Fruit fly (Drosophila melanogaster) whole organism, prepupa: Measurements from ENCODE around the gene CG34328.

Experiments
- CG31627 ChIP-seq: fragments of 200-800 bp; sonication (Bioruptor generic); optimal IDR thresholded peaks from 3 replicates; lab custom pipeline; 2016; ENCODE audit warnings: missing biosample characterization, missing genetic modification characterization
- CG8632 ChIP-seq: fragments of 200-800 bp; sonication (Bioruptor generic); optimal IDR thresholded peaks from 3 replicates; lab custom pipeline; 2016; ENCODE audit warnings: missing biosample characterization, missing genetic modification characterization
- Ets21C ChIP-seq: fragments of 200-800 bp; sonication (Bioruptor generic); optimal IDR thresholded peaks from 3 replicates; lab custom pipeline; 2016; ENCODE audit warnings: missing biosample characterization, missing genetic modification characterization
- Hr38 ChIP-seq: sonication (Bioruptor generic); optimal IDR thresholded peaks from 2 replicates; lab custom pipeline; 2016; ENCODE audit warnings: missing biosample characterization, missing genetic modification characterization
- Lpt ChIP-seq: fragments of 200-800 bp; sonication (Bioruptor generic); optimal IDR thresholded peaks from 3 replicates; lab custom pipeline; 2016; ENCODE audit warnings: missing biosample characterization, missing genetic modification characterization
- Smox ChIP-seq: fragments of 200-800 bp; sonication (Bioruptor generic); optimal IDR thresholded peaks from 3 replicates; lab custom pipeline; 2016; ENCODE audit warnings: missing biosample characterization, missing genetic modification characterization
- ss ChIP-seq, 2 experiments: fragments of 200-800 bp; sonication (Bioruptor generic); optimal IDR thresholded peaks; 2 replicates in 1 of 2; 3 replicates in 1 of 2; lab custom pipeline; 2017 to 2018; ENCODE audit warnings: mild to moderate bottlenecking in 2 of 2, missing biosample characterization in 2 of 2, missing genetic modification characterization in 2 of 2, moderate library complexity in 1 of 2
- vri ChIP-seq: fragments of 200-800 bp; sonication (Bioruptor generic); optimal IDR thresholded peaks from 3 replicates; lab custom pipeline; 2016; ENCODE audit warnings: missing biosample characterization, mild to moderate bottlenecking, missing genetic modification characterization

dm6 chrX:18402564-18402963 is 2.7 kb upstream of the CG34328 start:
- TF ChIP-seq Smox = no peak
- TF ChIP-seq Hr38 (GFP tag; lab: Kevin White, UChicago) = no peak
- TF ChIP-seq vri (GFP tag; lab: Kevin White, UChicago) = no peak
- TF ChIP-seq ss (GFP tag; optimal IDR thresholded peaks at IDR 0.05; lab: Kevin White, UChicago) = no peak
- TF ChIP-seq CG31627 (GFP tag; lab: Kevin White, UChicago) = no peak
- TF ChIP-seq Lpt = no peak
- no peak for TF ChIP-seq CG8632
- no peak for TF ChIP-seq Ets21C (GFP tag; lab: Kevin White, UChicago)
